Fruit fly (Drosophila melanogaster) whole organism, prepupa: ENCODE data around the gene CdGAPr.

Source experiments
- Blimp-1 ChIP-seq: fragments of 200-800 bp; sonication (Bioruptor generic); optimal IDR thresholded peaks from 3 replicates; lab custom pipeline; 2017; ENCODE audit warnings: missing biosample characterization, missing genetic modification characterization, mild to moderate bottlenecking, moderate library complexity, missing genetic modification reagents
- CG10631 ChIP-seq: fragments of 200-800 bp; sonication (Bioruptor generic); optimal IDR thresholded peaks from 2 replicates; lab custom pipeline; 2016; ENCODE audit warnings: missing biosample characterization, missing genetic modification characterization
- CG10669 ChIP-seq: fragments of 200-800 bp; sonication (Bioruptor generic); optimal IDR thresholded peaks from 3 replicates; lab custom pipeline; 2018; ENCODE audit warnings: missing biosample characterization, mild to moderate bottlenecking, missing genetic modification characterization, moderate library complexity
- CG11902 ChIP-seq: fragments of 200-800 bp; sonication (Bioruptor generic); optimal IDR thresholded peaks from 3 replicates; lab custom pipeline; 2016; ENCODE audit warnings: missing biosample characterization, missing genetic modification characterization
- CG1621 ChIP-seq: fragments of 200-800 bp; sonication (Bioruptor generic); optimal IDR thresholded peaks from 3 replicates; lab custom pipeline; 2018; ENCODE audit warnings: missing biosample characterization, mild to moderate bottlenecking, missing genetic modification characterization
- CG3032 ChIP-seq: fragments of 200-800 bp; optimal IDR thresholded peaks from 2 replicates; lab custom pipeline; 2019; ENCODE audit warnings: missing biosample characterization, mild to moderate bottlenecking, missing genetic modification characterization, moderate library complexity
- CG31627 ChIP-seq: fragments of 200-800 bp; sonication (Bioruptor generic); optimal IDR thresholded peaks from 3 replicates; lab custom pipeline; 2016; ENCODE audit warnings: missing biosample characterization, missing genetic modification characterization
- CG32006 ChIP-seq: fragments of 200-800 bp; sonication (Bioruptor generic); optimal IDR thresholded peaks from 3 replicates; lab custom pipeline; 2017; ENCODE audit warnings: missing biosample characterization, mild to moderate bottlenecking, missing genetic modification characterization
- CG3919 ChIP-seq: fragments of 200-800 bp; sonication (Bioruptor generic); optimal IDR thresholded peaks from 3 replicates; lab custom pipeline; 2016; ENCODE audit warnings: missing biosample characterization, missing genetic modification characterization
- CG4318 ChIP-seq: fragments of 200-800 bp; sonication (Bioruptor generic); optimal IDR thresholded peaks from 3 replicates; lab custom pipeline; 2017; ENCODE audit warnings: missing biosample characterization, mild to moderate bottlenecking, missing genetic modification characterization
- CG6163 ChIP-seq: fragments of 200-800 bp; sonication (Bioruptor generic); IDR thresholded peaks from 3 replicates; pipeline ENCODE4 v1.3.6; 2022; ENCODE audit warnings: missing biosample characterization, missing genetic modification characterization
- CG6276 ChIP-seq: fragments of 200-800 bp; sonication (Bioruptor generic); optimal IDR thresholded peaks from 2 replicates; lab custom pipeline; 2017; ENCODE audit warnings: missing biosample characterization, mild to moderate bottlenecking, missing genetic modification characterization
- CG6792 ChIP-seq: fragments of 200-800 bp; sonication (Bioruptor generic); optimal IDR thresholded peaks from 3 replicates; lab custom pipeline; 2016; ENCODE audit warnings: missing biosample characterization, missing genetic modification characterization
- CG6808 ChIP-seq: fragments of 200-800 bp; sonication (Bioruptor generic); optimal IDR thresholded peaks from 3 replicates; lab custom pipeline; 2017; ENCODE audit warnings: missing biosample characterization, missing genetic modification characterization, mild to moderate bottlenecking, moderate library complexity, missing genetic modification reagents
- CG7368 ChIP-seq: fragments of 200-800 bp; sonication (Bioruptor generic); optimal IDR thresholded peaks from 3 replicates; lab custom pipeline; 2016; ENCODE audit warnings: missing biosample characterization, missing genetic modification characterization
- CG8119 ChIP-seq: fragments of 200-800 bp; sonication (Bioruptor generic); IDR thresholded peaks from 3 replicates; pipeline ENCODE4 v1.3.6; 2022; ENCODE audit warnings: missing biosample characterization, missing genetic modification characterization
- CG8319 ChIP-seq: fragments of 200-800 bp; sonication (Bioruptor generic); optimal IDR thresholded peaks from 3 replicates; lab custom pipeline; 2016; ENCODE audit warnings: missing biosample characterization, missing genetic modification characterization
- CG8632 ChIP-seq: fragments of 200-800 bp; sonication (Bioruptor generic); optimal IDR thresholded peaks from 3 replicates; lab custom pipeline; 2016; ENCODE audit warnings: missing biosample characterization, missing genetic modification characterization
- CG9139 ChIP-seq: fragments of 200-800 bp; sonication (Bioruptor generic); optimal IDR thresholded peaks from 3 replicates; lab custom pipeline; 2017; ENCODE audit warnings: missing biosample characterization, mild to moderate bottlenecking, missing genetic modification characterization
- Eip78C ChIP-seq: fragments of 200-800 bp; sonication (Bioruptor generic); peaks from one replicate; lab custom pipeline; 2016; ENCODE audit warnings: missing biosample characterization, missing genetic modification characterization
- Eip93F ChIP-seq: fragments of 200-800 bp; sonication (Bioruptor generic); optimal IDR thresholded peaks from 2 replicates; lab custom pipeline; 2016; ENCODE audit warnings: missing biosample characterization, mild to moderate bottlenecking, missing genetic modification characterization
- Ets21C ChIP-seq: fragments of 200-800 bp; sonication (Bioruptor generic); optimal IDR thresholded peaks from 3 replicates; lab custom pipeline; 2016; ENCODE audit warnings: missing biosample characterization, missing genetic modification characterization
- Ets96B ChIP-seq: fragments of 200-800 bp; optimal IDR thresholded peaks from 2 replicates; lab custom pipeline; 2019; ENCODE audit warnings: missing biosample characterization, mild to moderate bottlenecking, missing genetic modification characterization, moderate library complexity
- Gug ChIP-seq: fragments of 200-800 bp; sonication (Bioruptor generic); IDR thresholded peaks from 2 replicates; pipeline ENCODE4 v1.3.6; 2022; ENCODE audit warnings: missing biosample characterization, missing genetic modification characterization
- Hr38 ChIP-seq: sonication (Bioruptor generic); optimal IDR thresholded peaks from 2 replicates; lab custom pipeline; 2016; ENCODE audit warnings: missing biosample characterization, missing genetic modification characterization
- Hr4 ChIP-seq: fragments of 200-800 bp; sonication (Bioruptor generic); optimal IDR thresholded peaks from 3 replicates; lab custom pipeline; 2016; ENCODE audit warnings: missing biosample characterization, missing genetic modification characterization
- Lpt ChIP-seq: fragments of 200-800 bp; sonication (Bioruptor generic); optimal IDR thresholded peaks from 3 replicates; lab custom pipeline; 2016; ENCODE audit warnings: missing biosample characterization, missing genetic modification characterization
- Met ChIP-seq: fragments of 200-800 bp; sonication (Bioruptor generic); optimal IDR thresholded peaks from 3 replicates; lab custom pipeline; 2016; ENCODE audit warnings: missing biosample characterization, missing genetic modification characterization
- OdsH ChIP-seq: fragments of 200-800 bp; sonication (Bioruptor generic); optimal IDR thresholded peaks from 3 replicates; lab custom pipeline; 2016; ENCODE audit warnings: missing biosample characterization, missing genetic modification characterization
- Smox ChIP-seq: fragments of 200-800 bp; sonication (Bioruptor generic); optimal IDR thresholded peaks from 3 replicates; lab custom pipeline; 2016; ENCODE audit warnings: missing biosample characterization, missing genetic modification characterization
- Sox102F ChIP-seq: fragments of 200-800 bp; sonication (Bioruptor generic); optimal IDR thresholded peaks from 2 replicates; lab custom pipeline; 2016; ENCODE audit warnings: missing biosample characterization, mild to moderate bottlenecking, missing genetic modification characterization
- Sox15 ChIP-seq: fragments of 200-800 bp; sonication (Bioruptor generic); optimal IDR thresholded peaks from 3 replicates; lab custom pipeline; 2016; ENCODE audit warnings: missing biosample characterization, missing genetic modification characterization
- achi ChIP-seq: fragments of 200-800 bp; sonication (Bioruptor generic); optimal IDR thresholded peaks from 3 replicates; lab custom pipeline; 2016; ENCODE audit warnings: missing biosample characterization, missing genetic modification characterization
- acj6 ChIP-seq: fragments of 200-800 bp; sonication (Bioruptor generic); optimal IDR thresholded peaks from 3 replicates; lab custom pipeline; 2016; ENCODE audit warnings: missing biosample characterization, missing genetic modification characterization
- cyc ChIP-seq: fragments of 200-800 bp; sonication (Bioruptor generic); optimal IDR thresholded peaks from 3 replicates; lab custom pipeline; 2016; ENCODE audit warnings: missing biosample characterization, missing genetic modification characterization
- dac ChIP-seq: fragments of 200-800 bp; sonication (Bioruptor generic); optimal IDR thresholded peaks from 2 replicates; lab custom pipeline; 2017; ENCODE audit warnings: missing biosample characterization, mild to moderate bottlenecking, missing genetic modification characterization
- dsx ChIP-seq: fragments of 200-800 bp; optimal IDR thresholded peaks from 3 replicates; lab custom pipeline; 2019; ENCODE audit warnings: missing biosample characterization, mild to moderate bottlenecking, missing genetic modification characterization, moderate library complexity; ENCODE audit not compliant: poor library complexity, severe bottlenecking
- eg ChIP-seq: fragments of 200-800 bp; sonication (Bioruptor generic); IDR thresholded peaks from 3 replicates; pipeline ENCODE4 v1.3.6; 2022; ENCODE audit warnings: missing biosample characterization, missing genetic modification characterization
- esn ChIP-seq: fragments of 200-800 bp; sonication (Bioruptor generic); optimal IDR thresholded peaks from 2 replicates; lab custom pipeline; 2016; ENCODE audit warnings: missing biosample characterization, mild to moderate bottlenecking, missing genetic modification characterization, moderate library complexity
- fd59A ChIP-seq: fragments of 200-800 bp; sonication (Bioruptor generic); optimal IDR thresholded peaks from 2 replicates; lab custom pipeline; 2017; ENCODE audit warnings: missing biosample characterization, mild to moderate bottlenecking, missing genetic modification characterization, missing genetic modification reagents
- fd85E ChIP-seq: fragments of 200-800 bp; sonication (Bioruptor generic); optimal IDR thresholded peaks from 3 replicates; lab custom pipeline; 2016; ENCODE audit warnings: missing biosample characterization, missing genetic modification characterization
- fkh ChIP-seq: fragments of 200-800 bp; sonication (Bioruptor generic); optimal IDR thresholded peaks from 3 replicates; lab custom pipeline; 2017; ENCODE audit warnings: missing biosample characterization, mild to moderate bottlenecking, missing genetic modification characterization, moderate library complexity
- net ChIP-seq: fragments of 200-800 bp; sonication (Bioruptor generic); optimal IDR thresholded peaks from 3 replicates; lab custom pipeline; 2016; ENCODE audit warnings: missing biosample characterization, missing genetic modification characterization
- pdm3 ChIP-seq: fragments of 200-800 bp; sonication (Bioruptor generic); optimal IDR thresholded peaks from 3 replicates; lab custom pipeline; 2016; ENCODE audit warnings: missing biosample characterization, missing genetic modification characterization
- spab ChIP-seq: fragments of 200-800 bp; sonication (Bioruptor generic); optimal IDR thresholded peaks from 2 replicates; lab custom pipeline; 2017; ENCODE audit warnings: missing biosample characterization, mild to moderate bottlenecking, missing genetic modification characterization, missing genetic modification reagents
- ss ChIP-seq, 2 experiments: fragments of 200-800 bp; sonication (Bioruptor generic); optimal IDR thresholded peaks; 2 replicates in 1 of 2; 3 replicates in 1 of 2; lab custom pipeline; 2017 to 2018; ENCODE audit warnings: mild to moderate bottlenecking in 2 of 2, missing biosample characterization in 2 of 2, missing genetic modification characterization in 2 of 2, moderate library complexity in 1 of 2
- svp ChIP-seq: fragments of 200-800 bp; sonication (Bioruptor generic); peaks from one replicate; lab custom pipeline; 2016; ENCODE audit warnings: missing biosample characterization, missing genetic modification characterization
- topi ChIP-seq: fragments of 200-800 bp; sonication (Bioruptor generic); optimal IDR thresholded peaks from 3 replicates; lab custom pipeline; 2016; ENCODE audit warnings: missing biosample characterization, missing genetic modification characterization
- vri ChIP-seq: fragments of 200-800 bp; sonication (Bioruptor generic); optimal IDR thresholded peaks from 3 replicates; lab custom pipeline; 2016; ENCODE audit warnings: missing biosample characterization, mild to moderate bottlenecking, missing genetic modification characterization

CdGAPr gene

dm6 chr2L:19800703-19801102 is 9.0 kb upstream of the CdGAPr start:
- TF ChIP-seq Eip78C (GFP tag; lab: Kevin White, UChicago): peak; percentile 46
- TF ChIP-seq fkh (GFP tag; lab: Kevin White, UChicago): no peak

DNA sequence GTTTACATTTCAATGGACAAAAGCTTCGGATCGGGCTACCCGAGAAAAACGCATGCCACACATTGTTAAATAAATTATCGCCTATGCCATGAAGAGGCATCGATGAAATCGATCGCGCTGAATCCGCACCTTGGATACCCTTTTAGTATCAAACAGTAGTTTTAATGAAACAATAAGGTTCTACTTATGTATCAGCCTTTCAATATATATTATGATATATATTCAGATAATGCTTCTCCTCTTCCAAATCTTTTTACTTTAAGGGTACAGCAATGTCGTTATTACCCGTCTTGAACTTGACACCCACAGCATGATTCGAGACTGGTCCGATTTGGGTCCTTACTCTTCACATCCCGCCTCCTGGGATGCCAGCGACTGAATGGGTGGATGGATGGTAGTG is 8.3 kb upstream of the CdGAPr start:
- TF ChIP-seq pdm3 (GFP tag; lab: Kevin White, UChicago) (no peak), Hr4 (no peak), Sox102F (GFP tag; lab: Kevin White, UChicago) (no peak), esn (GFP tag; lab: Kevin White, UChicago) (peak; percentile 32), CG11902 (GFP tag; lab: Kevin White, UChicago) (no peak), CG10669 (GFP tag; lab: Kevin White, UChicago) (peak; percentile 16), ss (GFP tag; optimal IDR thresholded peaks at IDR 0.05; lab: Kevin White, UChicago) (peak in 1 of 2 experiments; percentile 44), Eip78C (GFP tag; lab: Kevin White, UChicago) (peak; percentile 57), spab (GFP tag; lab: Kevin White, UChicago) (peak; percentile 19), CG32006 (GFP tag; lab: Kevin White, UChicago) (no peak), CG31627 (GFP tag; lab: Kevin White, UChicago) (peak; percentile 4), CG8632 (GFP tag; lab: Kevin White, UChicago) (no peak), Ets21C (GFP tag; lab: Kevin White, UChicago) (no peak), CG8119 (GFP tag; lab: Robert Waterston, UW) (no peak), CG4318 (GFP tag; lab: Kevin White, UChicago) (no peak), Ets96B (peak; percentile 30), Sox15 (GFP tag; lab: Kevin White, UChicago) (no peak), CG6276 (GFP tag; lab: Kevin White, UChicago) (no peak), Hr38 (GFP tag; lab: Kevin White, UChicago) (no peak), topi (GFP tag; lab: Kevin White, UChicago) (peak; percentile 16), OdsH (peak; percentile 9), Eip93F (GFP tag; lab: Kevin White, UChicago) (no peak), Smox (GFP tag; lab: Kevin White, UChicago) (peak; percentile 16), Met (GFP tag; lab: Kevin White, UChicago) (peak; percentile 4), CG6792 (GFP tag; lab: Kevin White, UChicago) (no peak), acj6 (GFP tag; lab: Kevin White, UChicago) (peak; percentile 11), Lpt (GFP tag; lab: Kevin White, UChicago) (no peak), achi (peak; percentile 14), CG7368 (no peak), dac (no peak), dsx (GFP tag; lab: Kevin White, UChicago) (peak; percentile 25), CG8319 (no peak), vri (GFP tag; lab: Kevin White, UChicago) (no peak), CG6808 (no peak), CG3032 (tag; lab: Kevin White, UChicago) (peak; percentile 32), svp (peak; percentile 66), CG1621 (tag; lab: Kevin White, UChicago) (no peak), cyc (no peak), CG10631 (GFP tag; lab: Kevin White, UChicago) (peak; percentile 6), eg (GFP tag; lab: Robert Waterston, UW) (no peak), fd85E (GFP tag; lab: Kevin White, UChicago) (no peak), Blimp-1 (GFP tag; lab: Kevin White, UChicago) (no peak), net (GFP tag; lab: Kevin White, UChicago) (no peak), Gug (GFP tag; lab: Robert Waterston, UW) (no peak), CG6163 (0 out of 3 replicates have a peak, but pooled peaks have one; percentile 37), CG3919 (GFP tag; lab: Kevin White, UChicago) (peak; percentile 1), CG9139 (GFP tag; lab: Kevin White, UChicago) (no peak), fd59A (no peak)
